Fruit fly (Drosophila melanogaster) whole organism, embryonic: Measurements from ENCODE around the gene Ankrd49.

Source experiments
- Abd-B ChIP-seq: fragments of 200-800 bp; sonication (Bioruptor generic); optimal IDR thresholded peaks from 2 replicates; lab custom pipeline; 2018; ENCODE audit warnings: missing biosample characterization, mild to moderate bottlenecking, missing genetic modification characterization, moderate library complexity
- CG10274 ChIP-seq: fragments of 200-800 bp; sonication (Bioruptor generic); optimal IDR thresholded peaks from 3 replicates; lab custom pipeline; 2017; ENCODE audit warnings: missing biosample characterization, mild to moderate bottlenecking, missing genetic modification characterization
- CG10321 ChIP-seq: fragments of 200-800 bp; sonication (Bioruptor generic); IDR thresholded peaks from 2 replicates; pipeline ENCODE4 v1.3.6; 2022; ENCODE audit warnings: missing biosample characterization, missing genetic modification characterization
- CG10543 ChIP-seq: fragments of 200-800 bp; sonication (Bioruptor generic); optimal IDR thresholded peaks from 3 replicates; lab custom pipeline; 2017; ENCODE audit warnings: missing biosample characterization, mild to moderate bottlenecking, missing genetic modification characterization, moderate library complexity
- CG10979 ChIP-seq: fragments of 200-800 bp; sonication (Bioruptor generic); optimal IDR thresholded peaks from 2 replicates; lab custom pipeline; 2018; ENCODE audit warnings: missing biosample characterization, mild to moderate bottlenecking, missing genetic modification characterization, moderate library complexity
- CG13123 ChIP-seq: fragments of 200-800 bp; sonication (Bioruptor generic); optimal IDR thresholded peaks from 2 replicates; lab custom pipeline; 2016; ENCODE audit warnings: missing biosample characterization, missing genetic modification characterization
- CG13424 ChIP-seq: fragments of 200-800 bp; sonication (Bioruptor generic); optimal IDR thresholded peaks from 2 replicates; lab custom pipeline; 2019; ENCODE audit warnings: missing biosample characterization, mild to moderate bottlenecking, missing genetic modification characterization, moderate library complexity
- CG13775 ChIP-seq: fragments of 200-800 bp; sonication (Bioruptor generic); optimal IDR thresholded peaks from 3 replicates; lab custom pipeline; 2017; ENCODE audit warnings: missing biosample characterization, mild to moderate bottlenecking, missing genetic modification characterization
- CG14667 ChIP-seq: fragments of 200-800 bp; sonication (Bioruptor generic); IDR thresholded peaks from 2 replicates; pipeline ENCODE4 v1.3.6; 2022; ENCODE audit warnings: missing biosample characterization, missing genetic modification characterization
- CG15514 ChIP-seq: fragments of 200-800 bp; sonication (Bioruptor generic); optimal IDR thresholded peaks from 3 replicates; lab custom pipeline; 2017; ENCODE audit warnings: missing biosample characterization, missing genetic modification characterization, mild to moderate bottlenecking, moderate library complexity, missing genetic modification reagents
- CG1602 ChIP-seq: fragments of 200-800 bp; sonication (Bioruptor generic); optimal IDR thresholded peaks from 3 replicates; lab custom pipeline; 2016; ENCODE audit warnings: missing biosample characterization, missing genetic modification characterization
- CG16815 ChIP-seq: fragments of 200-800 bp; sonication (Bioruptor generic); optimal IDR thresholded peaks from 3 replicates; lab custom pipeline; 2017; ENCODE audit warnings: missing biosample characterization, mild to moderate bottlenecking, missing genetic modification characterization
- CG17186 ChIP-seq: fragments of 200-800 bp; sonication (Bioruptor generic); optimal IDR thresholded peaks from 3 replicates; lab custom pipeline; 2017; ENCODE audit warnings: missing biosample characterization, missing genetic modification reagents, missing genetic modification characterization
- CG3847 ChIP-seq: fragments of 200-800 bp; sonication (Bioruptor generic); IDR thresholded peaks from 2 replicates; pipeline ENCODE4 v1.3.6; 2022; ENCODE audit warnings: missing biosample characterization, missing genetic modification characterization
- CG42726 ChIP-seq: fragments of 200-800 bp; sonication (Bioruptor generic); IDR thresholded peaks from 2 replicates; pipeline ENCODE4 v1.3.6; 2022; ENCODE audit warnings: missing biosample characterization, missing genetic modification characterization; ENCODE audit not compliant: partially characterized antibody
- CG6654 ChIP-seq: fragments of 200-800 bp; sonication (Bioruptor generic); optimal IDR thresholded peaks from 2 replicates; lab custom pipeline; 2017; ENCODE audit warnings: missing biosample characterization, mild to moderate bottlenecking, missing genetic modification characterization
- CG7372 ChIP-seq: fragments of 200-800 bp; sonication (Bioruptor generic); IDR thresholded peaks from 2 replicates; pipeline ENCODE4 v1.3.6; 2022; ENCODE audit warnings: missing biosample characterization, missing genetic modification characterization
- CG7839 ChIP-seq: fragments of 200-800 bp; sonication (Bioruptor generic); optimal IDR thresholded peaks from 3 replicates; lab custom pipeline; 2018; ENCODE audit warnings: missing biosample characterization, mild to moderate bottlenecking, missing genetic modification characterization, moderate library complexity
- Dref ChIP-seq: fragments of 200-800 bp; sonication (Bioruptor generic); IDR thresholded peaks from 2 replicates; pipeline ENCODE4 v1.3.6; 2022; ENCODE audit warnings: missing biosample characterization, missing genetic modification characterization
- Eip74EF ChIP-seq, 2 experiments: fragments of 200-800 bp in 1 of 2; fragments of >200 bp in 1 of 2; sonication (Bioruptor generic) in 1 of 2; optimal IDR thresholded peaks; 2 replicates each; lab custom pipeline; 2017 to 2019; ENCODE audit warnings: missing biosample characterization in 2 of 2, missing genetic modification characterization in 2 of 2, mild to moderate bottlenecking in 1 of 2, moderate library complexity in 1 of 2
- Ets65A ChIP-seq: fragments of 200-800 bp; sonication (Bioruptor generic); peaks from one replicate; lab custom pipeline; 2016; ENCODE audit warnings: missing biosample characterization, missing genetic modification characterization
- Gug ChIP-seq: fragments of 200-800 bp; sonication (Bioruptor generic); IDR thresholded peaks from 4 replicates; pipeline ENCODE4 v1.3.6; 2022; ENCODE audit warnings: missing biosample characterization, missing genetic modification characterization
- HmgZ ChIP-seq: fragments of 200-800 bp; sonication (Bioruptor generic); optimal IDR thresholded peaks from 2 replicates; lab custom pipeline; 2018; ENCODE audit warnings: missing biosample characterization, mild to moderate bottlenecking, missing genetic modification characterization
- Pdp1 ChIP-seq, 2 experiments: fragments of 200-800 bp; sonication (Bioruptor generic); optimal IDR thresholded peaks; 3 replicates each; lab custom pipeline; 2016; ENCODE audit warnings: missing biosample characterization in 2 of 2, missing genetic modification characterization in 2 of 2, mild to moderate bottlenecking in 1 of 2, moderate library complexity in 1 of 2
- Poxn ChIP-seq: fragments of 200-800 bp; sonication (Bioruptor generic); IDR thresholded peaks from 2 replicates; pipeline ENCODE4 v1.3.6; 2022; ENCODE audit warnings: missing biosample characterization, missing genetic modification characterization
- Sin3A ChIP-seq: fragments of >200 bp; optimal IDR thresholded peaks from 2 replicates; lab custom pipeline; 2018
- Trl ChIP-seq, 3 experiments: fragments of >200 bp in 2 of 3; fragments of 200-800 bp in 1 of 3; sonication (Bioruptor generic) in 1 of 3; optimal IDR thresholded peaks; 2 replicates in 1 of 3; 3 replicates in 2 of 3; lab custom pipeline; 2016 to 2017; ENCODE audit warnings: missing biosample characterization in 1 of 3, missing genetic modification characterization in 1 of 3
- abd-A ChIP-seq: fragments of 200-800 bp; sonication (Bioruptor generic); optimal IDR thresholded peaks from 3 replicates; lab custom pipeline; 2019; ENCODE audit warnings: missing biosample characterization, mild to moderate bottlenecking, missing genetic modification characterization, moderate library complexity
- bowl ChIP-seq: fragments of 200-800 bp; sonication (Bioruptor generic); IDR thresholded peaks from 2 replicates; pipeline ENCODE4 v1.3.6; 2022; ENCODE audit warnings: missing biosample characterization, missing genetic modification characterization
- da ChIP-seq: fragments of 200-800 bp; sonication (Bioruptor generic); optimal IDR thresholded peaks from 2 replicates; lab custom pipeline; 2016; ENCODE audit warnings: missing biosample characterization, missing genetic modification characterization
- dimm ChIP-seq: fragments of 200-800 bp; sonication (Bioruptor generic); IDR thresholded peaks from 2 replicates; pipeline ENCODE4 v1.3.6; 2022; ENCODE audit warnings: missing biosample characterization, missing genetic modification characterization
- disco-r ChIP-seq: fragments of 200-800 bp; sonication (Bioruptor generic); optimal IDR thresholded peaks from 2 replicates; lab custom pipeline; 2016; ENCODE audit warnings: missing biosample characterization, missing genetic modification characterization
- emc ChIP-seq: fragments of 200-800 bp; sonication (Bioruptor generic); optimal IDR thresholded peaks from 2 replicates; lab custom pipeline; 2016; ENCODE audit warnings: missing biosample characterization, missing genetic modification characterization
- gce ChIP-seq: fragments of 200-800 bp; sonication (Bioruptor generic); IDR thresholded peaks from 3 replicates; pipeline ENCODE4 v1.3.6; 2022; ENCODE audit warnings: missing biosample characterization, missing genetic modification characterization
- gcm ChIP-seq: fragments of 200-800 bp; sonication (Bioruptor generic); optimal IDR thresholded peaks from 2 replicates; lab custom pipeline; 2019; ENCODE audit warnings: missing biosample characterization, mild to moderate bottlenecking, missing genetic modification characterization, moderate library complexity
- gsb ChIP-seq: fragments of 200-800 bp; sonication (Bioruptor generic); IDR thresholded peaks from 2 replicates; pipeline ENCODE4 v1.3.6; 2022; ENCODE audit warnings: missing biosample characterization, missing genetic modification characterization
- ham ChIP-seq: fragments of 200-800 bp; sonication (Bioruptor generic); IDR thresholded peaks from 2 replicates; pipeline ENCODE4 v1.3.6; 2022; ENCODE audit warnings: missing biosample characterization, missing genetic modification characterization
- knrl ChIP-seq: fragments of 200-800 bp; sonication (Bioruptor generic); IDR thresholded peaks from 3 replicates; pipeline ENCODE4 v1.3.6; 2022; ENCODE audit warnings: missing biosample characterization, missing genetic modification characterization; ENCODE audit not compliant: partially characterized antibody
- lab ChIP-seq: fragments of 200-800 bp; sonication (Bioruptor generic); optimal IDR thresholded peaks from 3 replicates; lab custom pipeline; 2017; ENCODE audit warnings: missing biosample characterization, missing genetic modification characterization, mild to moderate bottlenecking, moderate library complexity, missing genetic modification reagents
- mld ChIP-seq: fragments of 200-800 bp; sonication (Bioruptor generic); IDR thresholded peaks from 3 replicates; pipeline ENCODE4 v1.3.6; 2022; ENCODE audit warnings: missing biosample characterization, missing genetic modification characterization; ENCODE audit not compliant: partially characterized antibody
- otp ChIP-seq: fragments of 200-800 bp; sonication (Bioruptor generic); IDR thresholded peaks from 3 replicates; pipeline ENCODE4, ENCODE4 v1.3.6; 2022; ENCODE audit warnings: missing biosample characterization, missing genetic modification characterization
- pfk ChIP-seq: fragments of 200-800 bp; sonication (Bioruptor generic); optimal IDR thresholded peaks from 2 replicates; lab custom pipeline; 2018; ENCODE audit warnings: missing biosample characterization, mild to moderate bottlenecking, missing genetic modification characterization, moderate library complexity
- pho ChIP-seq: fragments of 200-800 bp; sonication (Bioruptor generic); optimal IDR thresholded peaks from 2 replicates; lab custom pipeline; 2016; ENCODE audit warnings: missing biosample characterization, missing genetic modification characterization
- phol ChIP-seq: fragments of 200-800 bp; sonication (Bioruptor generic); optimal IDR thresholded peaks from 3 replicates; lab custom pipeline; 2018; ENCODE audit warnings: missing biosample characterization, mild to moderate bottlenecking, missing genetic modification characterization, moderate library complexity
- prd ChIP-seq, 3 experiments: fragments of >200 bp in 2 of 3; fragments of 200-800 bp in 1 of 3; sonication (Bioruptor generic) in 1 of 3; optimal IDR thresholded peaks in 2 of 3; IDR thresholded peaks in 1 of 3; 2 replicates in 2 of 3; 3 replicates in 1 of 3; pipeline versions ENCODE4 v1.3.6 to Lab custom; 2017 to 2022; ENCODE audit warnings: missing biosample characterization in 1 of 3, missing genetic modification characterization in 1 of 3
- psq ChIP-seq: fragments of 200-800 bp; sonication (Bioruptor generic); optimal IDR thresholded peaks from 2 replicates; lab custom pipeline; 2017; ENCODE audit warnings: missing biosample characterization, missing genetic modification characterization
- ttk ChIP-seq: fragments of 200-800 bp; sonication (Bioruptor generic); IDR thresholded peaks from 2 replicates; pipeline ENCODE4 v2.1.2; 2022; ENCODE audit warnings: missing biosample characterization, missing genetic modification characterization
- unpg ChIP-seq: fragments of 200-800 bp; sonication (Bioruptor generic); optimal IDR thresholded peaks from 3 replicates; lab custom pipeline; 2018; ENCODE audit warnings: missing biosample characterization, mild to moderate bottlenecking, missing genetic modification characterization, moderate library complexity
- zen ChIP-seq: fragments of 200-800 bp; sonication (Bioruptor generic); optimal IDR thresholded peaks from 3 replicates; lab custom pipeline; 2018; ENCODE audit warnings: missing biosample characterization, mild to moderate bottlenecking, missing genetic modification characterization, moderate library complexity
- zen2 ChIP-seq: fragments of 200-800 bp; sonication (Bioruptor generic); IDR thresholded peaks from 3 replicates; pipeline ENCODE4 v1.3.6; 2022; ENCODE audit warnings: missing biosample characterization, missing genetic modification characterization; ENCODE audit not compliant: partially characterized antibody

The Ankrd49 gene

dm6 chr2L:15013523-15013922, 6.3 kb upstream of the Ankrd49 start (continued):
- TF ChIP-seq Dref (GFP tag; lab: Robert Waterston, UW) (no peak), Poxn (GFP tag; lab: Robert Waterston, UW) (no peak), Trl (optimal IDR thresholded peaks at IDR 0.05; lab: Kevin White, UChicago) (peak; percentile 44 to 67), Trl (GFP tag; optimal IDR thresholded peaks at IDR 0.05; lab: Kevin White, UChicago) (no peak), Gug (GFP tag; lab: Robert Waterston, UW) (no peak), CG14667 (GFP tag; lab: Robert Waterston, UW) (no peak), gcm (GFP tag; lab: Kevin White, UChicago) (no peak), Abd-B (no peak), CG1602 (GFP tag; lab: Kevin White, UChicago) (no peak), CG10274 (GFP tag; lab: Kevin White, UChicago) (no peak), lab (GFP tag; lab: Kevin White, UChicago) (no peak), gce (GFP tag; lab: Robert Waterston, UW) (no peak), CG13123 (GFP tag; lab: Kevin White, UChicago) (no peak), zen2 (GFP tag; lab: Robert Waterston, UW) (no peak), CG16815 (GFP tag; lab: Kevin White, UChicago) (no peak), knrl (GFP tag; lab: Robert Waterston, UW) (no peak), CG10543 (no peak), pho (GFP tag; lab: Kevin White, UChicago) (no peak), mld (no peak), Ets65A (GFP tag; lab: Kevin White, UChicago) (peak; percentile 22), CG3847 (GFP tag; lab: Robert Waterston, UW) (no peak), Eip74EF (GFP tag; optimal IDR thresholded peaks at IDR 0.05; lab: Kevin White, UChicago) (no peak), CG7372 (GFP tag; lab: Robert Waterston, UW) (0 out of 2 replicates have a peak, but pooled peaks have one; percentile 14), da (GFP tag; lab: Kevin White, UChicago) (no peak), CG6654 (GFP tag; lab: Kevin White, UChicago) (no peak), CG10321 (GFP tag; lab: Robert Waterston, UW) (0 out of 2 replicates have a peak, but pooled peaks have one; percentile 28), Sin3A (lab: Kevin White, UChicago) (no peak), bowl (GFP tag; lab: Robert Waterston, UW) (no peak), unpg (GFP tag; lab: Kevin White, UChicago) (no peak), CG10979 (peak; percentile 12), CG13775 (GFP tag; lab: Kevin White, UChicago) (no peak), prd (optimal IDR thresholded peaks at IDR 0.05; lab: Kevin White, UChicago) (no peak), prd (GFP tag; IDR thresholded peaks at IDR 0.05; lab: Robert Waterston, UW) (0 out of 3 replicates have a peak, but pooled peaks have one; percentile 23), pfk (no peak), ttk (GFP tag; lab: Robert Waterston, UW) (no peak), psq (GFP tag; lab: Kevin White, UChicago) (no peak), abd-A (tag; lab: Kevin White, UChicago) (peak; percentile 34), emc (GFP tag; lab: Kevin White, UChicago) (no peak), CG7839 (no peak), ham (GFP tag; lab: Robert Waterston, UW) (no peak), CG42726 (no peak), CG13424 (tag; lab: Kevin White, UChicago) (no peak), disco-r (no peak), otp (GFP tag; lab: Robert Waterston, UW) (no peak), CG15514 (GFP tag; lab: Kevin White, UChicago) (no peak), Pdp1 (GFP tag; optimal IDR thresholded peaks at IDR 0.05; lab: Kevin White, UChicago) (no peak), dimm (GFP tag; lab: Robert Waterston, UW) (no peak), zen (tag; lab: Kevin White, UChicago) (peak; percentile 78), CG17186 (GFP tag; lab: Kevin White, UChicago) (no peak), phol (tag; lab: Kevin White, UChicago) (peak; percentile 7), HmgZ (tag; lab: Kevin White, UChicago) (no peak), gsb (GFP tag; lab: Robert Waterston, UW) (no peak)
